Fruit fly (Drosophila melanogaster): ENCODE data around the gene Prp31.

The Prp31 gene

dm6 chr3L:15141118-15142003 lies 17.5 kb upstream of the Prp31 start:
- TF ChIP-seq CG15710 (tag; optimal IDR thresholded peaks at IDR 0.05) = peak; percentile 23
- TF ChIP-seq CG12605 (GFP tag; IDR thresholded peaks at IDR 0.05) = no peak
- no peak for TF ChIP-seq Pif1A (GFP tag; optimal IDR thresholded peaks at IDR 0.05)
- TF ChIP-seq CG14655 (GFP tag; optimal IDR thresholded peaks at IDR 0.05) = peak; percentile 46
- TF ChIP-seq fd96Ca (GFP tag; IDR thresholded peaks at IDR 0.05) = no peak; the same call in 2 of the 3 replicates
- TF ChIP-seq CG13204 (GFP tag; optimal IDR thresholded peaks at IDR 0.05) = peak; percentile 51
- no peak for TF ChIP-seq CG10348 (GFP tag; IDR thresholded peaks at IDR 0.05)
- no peak for TF ChIP-seq CG17806 (tag; optimal IDR thresholded peaks at IDR 0.05)
- TF ChIP-seq CG4496 (GFP tag; IDR thresholded peaks at IDR 0.05) = peak; percentile 74
- TF ChIP-seq CG8301 (tag; optimal IDR thresholded peaks at IDR 0.05) = peak; percentile 24
- TF ChIP-seq D1 (tag; optimal IDR thresholded peaks at IDR 0.05) = no peak
- TF ChIP-seq EcR (GFP tag; optimal IDR thresholded peaks at IDR 0.05) = peak; percentile 90
- TF ChIP-seq rn (GFP tag; IDR thresholded peaks at IDR 0.05) = no peak
- peak; percentile 24; the same call in 1 of the 2 replicates for TF ChIP-seq CG32121 (GFP tag; IDR thresholded peaks at IDR 0.05)
- peak; percentile 18 for TF ChIP-seq CG34367 (tag; optimal IDR thresholded peaks at IDR 0.05)
- peak; percentile 2 for TF ChIP-seq Pif1B (GFP tag; optimal IDR thresholded peaks at IDR 0.05)
- peak; percentile 8 for TF ChIP-seq CG9948 (tag; optimal IDR thresholded peaks at IDR 0.05)
- peak; percentile 3 for TF ChIP-seq CG8159 (tag; optimal IDR thresholded peaks at IDR 0.05)
- no peak for TF ChIP-seq Snoo (tag; optimal IDR thresholded peaks at IDR 0.05)
- TF ChIP-seq Ets98B (GFP tag; IDR thresholded peaks at IDR 0.05) = peak; percentile 59
- TF ChIP-seq gl (tag; optimal IDR thresholded peaks at IDR 0.05) = peak; percentile 40

dm6 chr3L:15142004-15142890 lies 16.7 kb upstream of the Prp31 start, which contains the start of gene Pdi:
Gene Pdi, minus strand, starts transcription at chr3L:15142840.
- TF ChIP-seq CG9948 (tag; optimal IDR thresholded peaks at IDR 0.05) = no peak
- TF ChIP-seq Snoo (tag; optimal IDR thresholded peaks at IDR 0.05) = peak; percentile 36
- TF ChIP-seq rn (GFP tag; IDR thresholded peaks at IDR 0.05) = no peak
- peak; percentile 33 for TF ChIP-seq Pif1B (GFP tag; optimal IDR thresholded peaks at IDR 0.05)
- TF ChIP-seq CG4496 (GFP tag; IDR thresholded peaks at IDR 0.05) = 0 out of 3 replicates have a peak, but pooled peaks have one; percentile 39
- peak; percentile 38; the same call in 1 of the 2 replicates for TF ChIP-seq Ets98B (GFP tag; IDR thresholded peaks at IDR 0.05)
- no peak for TF ChIP-seq CG8301 (tag; optimal IDR thresholded peaks at IDR 0.05)

dm6 chr3L:15143108-15143507 lies 15.8 kb upstream of the Prp31 start:
- TF ChIP-seq CG9948 (tag; optimal IDR thresholded peaks at IDR 0.05) (no peak), EcR (GFP tag; optimal IDR thresholded peaks at IDR 0.05) (no peak), gl (tag; optimal IDR thresholded peaks at IDR 0.05) (no peak), Snoo (tag; optimal IDR thresholded peaks at IDR 0.05) (no peak), CG15710 (tag; optimal IDR thresholded peaks at IDR 0.05) (no peak)

- TF ChIP-seq CG13204 (GFP tag; optimal IDR thresholded peaks at IDR 0.05) (no peak), CG9948 (tag; optimal IDR thresholded peaks at IDR 0.05) (no peak), fd96Ca (GFP tag; IDR thresholded peaks at IDR 0.05) (no peak)
Measured at dm6 chr3L:15143638-15144600, 15.0 kb upstream of the Prp31 start, which contains the start of the genes CG32147 and Pex3. Gene CG32147, minus strand, starts transcription at chr3L:15144059. Gene Pex3, plus strand, starts transcription at chr3L:15144355.

DNA sequence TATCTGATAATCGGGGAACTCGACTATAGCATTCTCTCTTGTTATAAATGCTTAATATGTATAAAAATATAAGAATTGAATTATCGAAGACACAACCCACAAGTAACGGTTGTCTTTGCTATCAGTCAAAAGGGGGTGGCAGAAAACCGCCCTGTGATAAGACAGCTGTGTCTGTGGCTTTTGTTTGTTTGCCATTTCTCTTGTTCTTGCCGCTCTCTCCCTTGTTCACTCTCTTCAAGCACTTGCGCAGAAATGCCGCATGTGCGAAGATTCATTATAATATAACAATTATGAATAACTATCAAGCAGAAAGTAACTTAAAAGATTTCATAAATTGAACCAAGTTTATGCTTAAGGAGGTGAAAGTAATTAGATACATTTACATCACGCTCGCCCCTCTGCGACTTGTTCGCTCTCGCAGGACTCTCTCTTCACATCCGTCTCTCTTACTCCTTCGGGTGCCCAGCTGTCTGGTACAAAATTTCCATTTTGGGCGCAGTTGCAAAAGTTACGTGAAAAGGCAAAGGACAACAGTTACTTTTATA lies 12.2 kb upstream of the Prp31 start, which contains the start of gene FucTA:
Gene FucTA (plus strand): TSS at position 495 of the 545 bp plus-strand sequence.
- TF ChIP-seq fd96Ca (GFP tag; IDR thresholded peaks at IDR 0.05) (no peak), CG10348 (GFP tag; IDR thresholded peaks at IDR 0.05) (no peak), Pif1B (GFP tag; optimal IDR thresholded peaks at IDR 0.05) (no peak), CG12605 (GFP tag; IDR thresholded peaks at IDR 0.05) (no peak)
